Worm (Caenorhabditis elegans) whole organism, mixed stage, embryonic: ENCODE data around the gene taf-2.
A peak's percentile ranks its signal among the peaks of the same experiment; 100 is the strongest.

Experiments
- M03D4.4 ChIP-seq: sonication (generic microtip); optimal IDR thresholded peaks from 2 replicates; lab custom pipeline; 2017; ENCODE audit warnings: mild to moderate bottlenecking, missing genetic modification characterization, missing compliant biosample characterization
- bed-3 ChIP-seq: fragments of 200-800 bp; sonication (Bioruptor generic); optimal IDR thresholded peaks from 3 replicates; lab custom pipeline; 2018; ENCODE audit warnings: mild to moderate bottlenecking, missing genetic modification characterization, moderate library complexity, missing compliant biosample characterization
- blmp-1 ChIP-seq: fragments of 150-350 bp; optimal IDR thresholded peaks from 2 replicates; lab custom pipeline; 2014; ENCODE audit warnings: missing biosample characterization, missing genetic modification characterization
- ceh-39 ChIP-seq: fragments of 150-350 bp; optimal IDR thresholded peaks from 2 replicates; lab custom pipeline; 2014; ENCODE audit warnings: missing biosample characterization, missing genetic modification characterization
- ceh-83 ChIP-seq: fragments of 200-800 bp; sonication (Bioruptor generic); optimal IDR thresholded peaks from 2 replicates; lab custom pipeline; 2018; ENCODE audit warnings: mild to moderate bottlenecking, missing genetic modification characterization, missing compliant biosample characterization
- drap-1 ChIP-seq: fragments of 200-800 bp; sonication (Bioruptor generic); optimal IDR thresholded peaks from 3 replicates; lab custom pipeline; 2018; ENCODE audit warnings: mild to moderate bottlenecking, missing genetic modification characterization, missing compliant biosample characterization
- elt-1 ChIP-seq: sonication (generic microtip); optimal IDR thresholded peaks from 2 replicates; lab custom pipeline; 2017; ENCODE audit warnings: missing genetic modification characterization, mild to moderate bottlenecking, missing compliant biosample characterization, antibody characterized with exemption, moderate library complexity, borderline replicate concordance; ENCODE audit not compliant: insufficient read depth
- flh-1 ChIP-seq: fragments of 200-800 bp; sonication (Bioruptor generic); optimal IDR thresholded peaks from 2 replicates; lab custom pipeline; 2018; ENCODE audit warnings: mild to moderate bottlenecking, missing genetic modification characterization, moderate library complexity, missing compliant biosample characterization
- hlh-1 ChIP-seq: fragments of 150-350 bp; optimal IDR thresholded peaks from 2 replicates; lab custom pipeline; 2014; ENCODE audit warnings: missing biosample characterization, missing genetic modification reagents, missing genetic modification characterization
- lin-13 ChIP-seq: fragments of 150-350 bp; optimal IDR thresholded peaks from 2 replicates; lab custom pipeline; 2014; ENCODE audit warnings: missing biosample characterization, missing genetic modification characterization
- lsy-2 ChIP-seq: fragments of 150-350 bp; optimal IDR thresholded peaks from 2 replicates; lab custom pipeline; 2014; ENCODE audit warnings: missing biosample characterization, missing genetic modification characterization
- nhr-12 ChIP-seq: fragments of 150-350 bp; optimal IDR thresholded peaks from 2 replicates; lab custom pipeline; 2014; ENCODE audit warnings: missing biosample characterization, missing genetic modification characterization
- nhr-28 ChIP-seq: fragments of 150-350 bp; optimal IDR thresholded peaks from 2 replicates; lab custom pipeline; 2014; ENCODE audit warnings: missing biosample characterization, missing genetic modification characterization
- pha-4 ChIP-seq: fragments of 150-350 bp; optimal IDR thresholded peaks from 2 replicates; lab custom pipeline; 2018; ENCODE audit warnings: missing biosample characterization, missing genetic modification reagents, missing genetic modification characterization
- sem-2 ChIP-seq: fragments of 200-800 bp; sonication (Bioruptor generic); optimal IDR thresholded peaks from 2 replicates; lab custom pipeline; 2018; ENCODE audit warnings: mild to moderate bottlenecking, missing genetic modification characterization, missing compliant biosample characterization
- unc-120 ChIP-seq: sonication (generic microtip); optimal IDR thresholded peaks from 2 replicates; lab custom pipeline; 2017; ENCODE audit warnings: missing genetic modification characterization, missing compliant biosample characterization; ENCODE audit not compliant: poor library complexity, severe bottlenecking
- unc-62 ChIP-seq: fragments of 150-350 bp; optimal IDR thresholded peaks from 2 replicates; lab custom pipeline; 2014; ENCODE audit warnings: missing biosample characterization, missing genetic modification reagents, missing genetic modification characterization
- ztf-11 ChIP-seq: fragments of 150-350 bp; optimal IDR thresholded peaks from 2 replicates; lab custom pipeline; 2014; ENCODE audit warnings: missing biosample characterization, missing genetic modification characterization

The taf-2 gene

DNA sequence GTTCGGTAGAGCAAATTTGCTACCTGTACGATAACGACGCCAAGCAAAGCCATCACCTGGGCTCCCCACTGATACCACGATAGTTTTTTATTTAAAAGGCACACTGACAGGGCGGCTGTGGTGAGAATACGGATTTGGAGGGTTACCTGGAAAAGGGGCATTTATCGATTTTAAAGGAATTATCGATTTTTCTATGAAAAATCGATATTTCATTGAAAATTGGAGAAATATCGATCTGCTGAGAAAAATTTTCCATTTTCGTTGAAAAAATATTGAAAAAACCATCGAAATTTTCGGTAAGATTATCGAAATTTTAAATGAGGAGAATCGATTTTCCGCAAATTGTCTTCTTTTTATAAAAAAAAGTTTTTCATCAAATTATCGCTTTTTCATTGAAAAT is 48.4 kb downstream of the taf-2 start:
- TF ChIP-seq lsy-2 = no peak
- no peak for TF ChIP-seq flh-1 (GFP tag; lab: Kevin White, UChicago)
- no peak for TF ChIP-seq bed-3
- TF ChIP-seq nhr-12 (tag; lab: Kevin White, UChicago) = no peak
- no peak for TF ChIP-seq ztf-11 (tag; lab: Kevin White, UChicago)

DNA sequence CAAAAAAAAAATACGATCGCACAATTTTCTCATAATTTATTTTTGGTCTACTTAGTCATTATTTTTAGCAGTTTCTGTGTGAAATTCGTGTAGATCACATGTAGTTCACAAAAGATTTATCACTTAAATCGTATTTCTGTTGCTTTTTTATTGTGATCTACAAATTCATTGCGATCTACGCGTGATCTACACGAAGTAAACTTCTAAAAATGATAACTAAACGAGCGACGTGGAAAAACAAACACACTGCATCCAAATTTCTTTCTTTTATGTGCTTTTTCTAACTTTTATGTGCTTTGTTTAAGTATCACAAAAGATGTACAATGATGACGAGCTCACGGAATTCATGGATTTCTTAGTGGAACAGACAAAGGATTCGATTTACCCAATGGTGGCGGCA is 53.5 kb downstream of the taf-2 start, which contains the start of gene B0212.3:
TSS of gene B0212.3 (plus strand) at position 301 of the 400 bp plus-strand sequence.
- TF ChIP-seq sem-2 (GFP tag; lab: Kevin White, UChicago) = no peak
- no peak for TF ChIP-seq M03D4.4 (tag; lab: Kevin White, UChicago)
- no peak for TF ChIP-seq blmp-1 (tag; lab: Kevin White, UChicago)
- no peak for TF ChIP-seq drap-1 (GFP tag; lab: Kevin White, UChicago)
- no peak for TF ChIP-seq lsy-2
- TF ChIP-seq elt-1 = no peak
- TF ChIP-seq ceh-83 = no peak
- TF ChIP-seq unc-62 (GFP tag; lab: Kevin White, UChicago) = no peak
- TF ChIP-seq nhr-28 (tag; lab: Kevin White, UChicago) = no peak
- no peak for TF ChIP-seq bed-3
- no peak for TF ChIP-seq hlh-1 (tag; lab: Kevin White, UChicago)
- TF ChIP-seq unc-120 (tag; lab: Kevin White, UChicago) = no peak
- no peak for TF ChIP-seq pha-4 (tag; lab: Kevin White, UChicago)
- TF ChIP-seq lin-13 (tag; lab: Kevin White, UChicago) = no peak

DNA sequence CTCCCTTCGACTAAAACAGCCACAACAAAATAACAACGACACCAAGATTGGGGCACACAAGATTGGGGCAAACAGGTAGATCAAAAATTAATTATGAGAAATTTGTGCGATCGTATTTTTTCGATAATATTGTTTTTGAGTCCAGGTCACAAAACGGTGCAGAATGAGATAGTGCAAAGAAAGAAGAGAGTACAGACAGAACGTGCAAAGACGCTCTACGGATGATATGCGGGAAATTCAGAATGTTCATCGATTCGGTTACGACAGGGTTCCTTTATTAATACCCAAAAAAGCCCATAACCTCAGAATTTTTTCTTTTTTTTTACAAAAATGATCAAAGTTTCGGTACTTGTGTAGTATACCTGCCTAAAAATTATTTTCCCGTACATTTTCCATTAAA is 54.2 kb downstream of the taf-2 start:
- TF ChIP-seq ceh-39 (tag; lab: Kevin White, UChicago) (peak; percentile 55), ceh-83 (no peak)
- TF ChIP-seq, all 35 proteins: peak for 1
